Worm (Caenorhabditis elegans): ENCODE data around the gene irld-65.

Gene irld-65

DNA sequence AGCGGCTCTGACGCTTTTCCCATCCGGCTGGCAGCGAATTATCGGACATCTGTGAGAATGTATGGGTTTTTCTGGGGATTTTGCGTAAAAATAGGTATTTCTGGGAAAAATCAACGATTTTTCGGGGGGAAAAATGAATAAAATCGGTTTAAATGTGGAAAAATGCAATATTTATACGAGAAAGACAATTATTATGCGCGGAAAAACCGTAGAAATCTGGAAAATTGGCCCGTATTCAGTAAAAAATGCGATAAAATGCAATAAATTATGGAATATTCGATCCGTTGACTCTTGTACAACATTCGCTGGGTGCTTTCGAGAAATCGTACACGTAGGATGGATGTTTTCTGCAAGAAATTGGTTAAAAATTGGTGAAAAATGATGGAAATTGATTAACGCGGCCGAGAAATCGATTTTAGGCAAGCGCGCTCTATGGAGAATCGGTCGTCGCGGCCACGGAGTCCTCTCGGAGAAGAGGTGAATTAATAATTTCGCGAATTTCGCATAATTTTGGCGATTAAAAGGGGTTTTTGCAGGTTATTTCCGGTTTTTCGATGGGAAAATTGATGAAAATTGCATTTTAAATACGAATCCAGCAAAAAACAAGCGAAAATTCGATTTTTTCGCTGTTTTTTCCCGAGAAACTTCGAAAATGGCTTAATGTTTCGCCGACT, 48.7 kb downstream of the irld-65 start, which contains the start of gene pinn-1 (continued):
- TF ChIP-seq lin-15B (tag; optimal IDR thresholded peaks at IDR 0.05) (peak; percentile 71), lsy-2 (tag; optimal IDR thresholded peaks at IDR 0.05) (peak; percentile 59 to 89), duxl-1 (tag; optimal IDR thresholded peaks at IDR 0.05; ENCODE audit: poor library complexity) (peak; percentile 87), cey-2 (tag; optimal IDR thresholded peaks at IDR 0.05; ENCODE audit: borderline replicate concordance, insufficient read depth) (no peak), mes-2 (tag; optimal IDR thresholded peaks at IDR 0.05; ENCODE audit: poor library complexity, severe bottlenecking) (peak; percentile 100), fkh-10 (GFP tag; optimal IDR thresholded peaks at IDR 0.05) (peak; percentile 65), nhr-111 (GFP tag; optimal IDR thresholded peaks at IDR 0.05) (no peak), nhr-41 (GFP tag; IDR thresholded peaks at IDR 0.05) (no peak), ceh-62 (tag; optimal IDR thresholded peaks at IDR 0.05) (no peak), T20F7.1 (GFP tag; optimal IDR thresholded peaks at IDR 0.05) (no peak), aly-2 (tag; optimal IDR thresholded peaks at IDR 0.05) (no peak), ztf-7 (tag; optimal IDR thresholded peaks at IDR 0.05) (peak; percentile 77), saeg-2 (GFP tag; IDR thresholded peaks at IDR 0.05) (0 out of 2 replicates have a peak, but pooled peaks have one; percentile 28), F49E8.2 (tag; optimal IDR thresholded peaks at IDR 0.05; ENCODE audit: borderline replicate concordance) (peak; percentile 57), nhr-10 (tag; optimal IDR thresholded peaks at IDR 0.05) (no peak), daf-8 (GFP tag; IDR thresholded peaks at IDR 0.05) (no peak), T26A8.4 (GFP tag; IDR thresholded peaks at IDR 0.05) (peak; percentile 79), egl-27 (tag; optimal IDR thresholded peaks at IDR 0.05) (no peak), lin-1 (GFP tag; IDR thresholded peaks at IDR 0.05) (peak; percentile 48; the same call in 1 of the 2 replicates), mdl-1 (tag; optimal IDR thresholded peaks at IDR 0.05) (no peak), ceh-20 (GFP tag; IDR thresholded peaks at IDR 0.05) (peak; percentile 91), dpl-1 (GFP tag; optimal IDR thresholded peaks at IDR 0.05) (peak; percentile 76), snpc-1.2 (GFP tag; IDR thresholded peaks at IDR 0.05) (peak; percentile 75; the same call in 1 of the 2 replicates), hmg-1.1 (GFP tag; IDR thresholded peaks at IDR 0.05) (peak; percentile 79), nhr-42 (GFP tag; IDR thresholded peaks at IDR 0.05) (peak; percentile 83; the same call in 1 of the 2 replicates), lin-38 (GFP tag; IDR thresholded peaks at IDR 0.05) (peak; percentile 99), D1046.2 (GFP tag; IDR thresholded peaks at IDR 0.05) (peak; percentile 74; the same call in 1 of the 2 replicates), nhr-11 (tag; optimal IDR thresholded peaks at IDR 0.05) (peak; percentile 53), egl-43 (GFP tag; IDR thresholded peaks at IDR 0.05) (0 out of 2 replicates have a peak, but pooled peaks have one; percentile 19), unc-39 (tag; optimal IDR thresholded peaks at IDR 0.05) (no peak), hlh-11 (tag; optimal IDR thresholded peaks at IDR 0.05) (peak; percentile 78), zfp-3 (GFP tag; conservative IDR thresholded peaks at IDR 0.05) (peak; percentile 78; the same call in 1 of the 2 replicates), F10B5.3 (tag; optimal IDR thresholded peaks at IDR 0.05) (peak; percentile 31), ceh-28 (tag; optimal IDR thresholded peaks at IDR 0.05) (peak; percentile 46), ZK337.2 (GFP tag; IDR thresholded peaks at IDR 0.05) (peak; percentile 96), php-3 (GFP tag; IDR thresholded peaks at IDR 0.05) (peak; percentile 79), F37D6.2 (tag; optimal IDR thresholded peaks at IDR 0.05) (peak; percentile 65), pha-4 (GFP tag; IDR thresholded peaks at IDR 0.05) (peak; percentile 75), pha-4 (tag; optimal IDR thresholded peaks at IDR 0.05) (peak; percentile 43), mxl-2 (GFP tag; conservative IDR thresholded peaks at IDR 0.05) (0 out of 2 replicates have a peak, but pooled peaks have one; percentile 16), hif-1 (tag; optimal IDR thresholded peaks at IDR 0.05) (peak in 1 of 2 experiments; percentile 94), ZK546.5 (tag; optimal IDR thresholded peaks at IDR 0.05) (peak in 1 of 2 experiments; percentile 12), ctbp-1 (GFP tag; IDR thresholded peaks at IDR 0.05) (peak; percentile 72), ama-1 (optimal IDR thresholded peaks at IDR 0.05) (no peak), mdt-29 (GFP tag; IDR thresholded peaks at IDR 0.05) (peak; percentile 74), vab-7 (GFP tag; IDR thresholded peaks at IDR 0.05) (peak; percentile 74), nhr-76 (tag; optimal IDR thresholded peaks at IDR 0.05) (no peak), R02D3.7 (tag; optimal IDR thresholded peaks at IDR 0.05) (no peak)
